Fruit fly (Drosophila melanogaster) S2 (cell line): ENCODE measurements around the gene CG3708.

Experiments used
- CG8478 ChIP-seq: fragments of >200 bp; optimal IDR thresholded peaks from 2 replicates; lab custom pipeline; 2018
- CTCF ChIP-seq, 2 experiments: fragments of >200 bp; optimal IDR thresholded peaks; 2 replicates each; lab custom pipeline; 2018

DNA sequence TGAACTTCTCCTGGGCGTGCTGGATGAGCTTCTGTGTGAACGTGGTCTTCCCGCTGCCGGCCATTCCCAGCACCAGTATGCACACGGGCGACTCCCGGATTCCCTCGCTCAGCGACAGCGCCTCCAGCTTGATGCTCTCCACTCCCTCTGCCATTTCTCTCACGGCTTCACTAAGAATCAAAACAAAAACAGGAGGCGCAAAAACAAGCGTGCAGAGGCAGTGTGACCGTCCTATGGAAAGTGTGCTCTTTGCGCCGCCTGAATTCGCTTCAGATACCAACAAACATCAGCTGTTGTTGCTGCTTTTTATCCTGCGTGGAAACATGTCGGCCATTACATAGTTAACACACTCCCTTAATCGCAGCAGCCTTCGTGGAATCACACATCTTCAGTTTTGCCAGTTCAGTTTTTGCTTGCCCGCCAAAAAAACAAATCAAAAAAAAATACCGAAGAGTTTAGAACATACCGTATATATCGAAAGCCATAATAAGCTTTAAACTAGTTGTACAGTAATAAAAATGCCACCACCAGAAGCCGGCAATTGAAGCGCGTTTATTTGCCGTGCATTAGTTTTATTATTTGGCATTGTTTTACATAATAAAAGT lies 10.8 kb upstream of the CG3708 start, which contains the start of the genes CG3704 and mus81:
- TF ChIP-seq CG8478 = no peak
- TF ChIP-seq CTCF (optimal IDR thresholded peaks at IDR 0.05; lab: Kevin White, UChicago) = no peak
